Fruit fly (Drosophila melanogaster) Kc167 (cell line): Measurements from ENCODE around the gene Prp3.

ENCODE experiments used
- Myc ChIP-seq: fragments of >200 bp; optimal IDR thresholded peaks from 2 replicates; lab custom pipeline; 2017; ENCODE audit warnings: missing external identifiers
- Sin3A ChIP-seq: fragments of >200 bp; optimal IDR thresholded peaks from 2 replicates; lab custom pipeline; 2018; ENCODE audit warnings: missing external identifiers
- h ChIP-seq: fragments of >200 bp; optimal IDR thresholded peaks from 3 replicates; lab custom pipeline; 2018; ENCODE audit warnings: missing external identifiers
- insv ChIP-seq: fragments of >200 bp; optimal IDR thresholded peaks from 3 replicates; lab custom pipeline; 2018; ENCODE audit warnings: missing external identifiers
- psq ChIP-seq: fragments of >200 bp; optimal IDR thresholded peaks from 2 replicates; lab custom pipeline; 2017; ENCODE audit warnings: missing external identifiers
- ttk ChIP-seq: sonication (Bioruptor generic); optimal IDR thresholded peaks from 2 replicates; lab custom pipeline; 2017; ENCODE audit warnings: missing external identifiers

Gene Prp3

DNA sequence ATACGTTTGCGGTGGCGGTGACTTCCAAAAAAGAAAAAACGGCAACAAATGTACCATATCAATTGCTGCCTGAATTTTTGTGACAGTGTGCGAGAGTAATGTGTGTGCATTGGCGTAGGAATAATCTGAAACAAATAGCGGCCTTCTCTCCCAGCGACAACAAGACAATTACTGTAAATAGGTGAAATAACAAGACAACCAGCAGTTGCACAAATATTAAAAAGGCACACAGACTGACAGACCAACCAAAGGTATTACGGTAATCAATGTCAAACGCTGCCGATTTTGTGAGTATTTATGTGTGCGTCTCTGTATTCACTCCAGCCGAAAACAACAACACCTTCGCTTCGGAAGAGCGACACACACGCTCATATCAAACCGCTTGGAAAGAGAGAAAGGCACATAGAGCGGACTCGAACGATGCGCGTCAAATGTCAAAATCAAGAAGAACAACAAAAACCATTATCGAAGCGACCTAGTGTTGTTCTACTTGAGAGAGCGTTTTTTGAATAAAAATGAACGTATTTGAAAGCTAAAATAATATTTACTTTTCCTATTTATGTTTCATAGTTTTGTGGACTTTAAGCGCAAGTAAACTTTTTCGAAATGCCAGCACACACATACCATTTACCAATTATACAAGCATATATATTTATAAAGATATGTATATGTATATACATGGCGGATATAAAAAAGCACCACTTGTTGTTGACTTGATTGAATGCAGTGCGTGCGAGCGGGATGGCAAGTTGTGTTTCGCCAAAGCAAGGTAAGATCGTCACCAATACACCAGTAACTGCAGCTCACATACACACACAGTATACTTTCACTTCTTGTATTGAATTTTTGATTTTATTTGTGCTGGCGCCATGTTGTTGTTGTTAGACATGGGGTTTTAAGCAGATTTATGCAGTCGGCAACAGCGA lies 3.1 kb upstream of the Prp3 start:
- TF ChIP-seq Sin3A (lab: Kevin White, UChicago) (no peak), insv (lab: Kevin White, UChicago) (no peak), psq (no peak), ttk (no peak), Myc (no peak), h (lab: Kevin White, UChicago) (no peak)

DNA sequence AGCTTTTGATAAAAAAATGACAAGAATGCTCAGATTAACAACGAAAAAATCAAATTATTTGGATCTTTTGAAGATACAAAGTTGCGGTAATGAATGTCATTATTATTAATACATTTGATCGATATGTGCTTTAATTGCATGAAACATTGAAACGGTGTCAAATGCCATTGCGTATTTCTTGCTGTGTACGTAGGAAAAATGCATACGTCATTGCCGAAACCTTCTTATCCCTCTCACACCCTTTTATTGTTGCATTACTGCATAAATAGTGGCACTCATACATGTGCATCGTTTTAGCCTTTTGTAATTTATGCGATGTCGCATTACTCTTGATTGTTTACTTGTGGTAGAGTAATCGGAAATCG lies 2.4 kb upstream of the Prp3 start:
- no peak for TF ChIP-seq psq
- no peak for TF ChIP-seq Myc
- no peak for TF ChIP-seq insv (lab: Kevin White, UChicago)
- no peak for TF ChIP-seq ttk
- no peak for TF ChIP-seq h (lab: Kevin White, UChicago)
- no peak for TF ChIP-seq Sin3A (lab: Kevin White, UChicago)

DNA sequence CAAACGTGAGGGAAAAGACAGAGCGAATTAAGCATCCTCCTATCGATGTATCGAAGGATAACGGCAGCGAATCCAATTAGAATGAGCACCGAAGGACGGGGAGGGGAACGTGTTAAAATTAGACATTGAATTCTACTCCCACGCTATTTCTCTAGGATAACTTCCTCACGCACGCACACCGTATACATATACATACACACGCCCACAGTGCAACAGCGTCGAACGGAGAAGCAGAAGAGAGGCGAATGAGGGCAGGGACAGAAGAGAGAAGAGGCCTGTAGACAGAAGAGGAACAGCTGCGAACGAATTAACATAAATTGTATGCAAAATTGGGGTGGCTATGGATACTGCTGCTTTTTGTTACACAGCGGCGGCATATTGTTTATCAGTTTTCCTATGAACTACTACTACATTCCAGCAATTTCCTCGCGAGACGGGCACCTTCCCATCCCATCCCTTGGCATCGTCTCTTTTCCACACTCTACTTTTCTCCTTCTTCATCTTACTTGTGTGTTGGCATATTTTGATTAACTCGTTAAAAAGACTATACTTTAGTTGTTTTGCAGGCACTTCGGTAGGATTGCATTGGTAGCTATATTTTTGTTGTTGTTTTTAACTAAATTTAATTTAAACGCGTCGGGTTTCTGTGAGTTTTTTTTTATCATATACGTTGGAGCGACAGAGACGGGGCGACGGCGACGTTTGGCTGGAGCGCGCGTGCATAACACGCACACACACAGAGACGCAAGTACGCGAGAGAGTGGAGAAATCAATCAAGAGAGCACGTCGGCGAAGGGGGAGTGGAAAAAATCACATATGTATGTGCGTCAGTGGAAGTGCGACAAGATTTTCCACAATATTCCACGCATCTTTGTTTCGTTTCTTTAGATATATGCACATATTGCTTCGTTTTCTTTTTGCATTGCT lies 1.6 kb upstream of the Prp3 start:
- TF ChIP-seq Sin3A (lab: Kevin White, UChicago) (no peak), psq (no peak), insv (lab: Kevin White, UChicago) (no peak), h (lab: Kevin White, UChicago) (no peak)

DNA sequence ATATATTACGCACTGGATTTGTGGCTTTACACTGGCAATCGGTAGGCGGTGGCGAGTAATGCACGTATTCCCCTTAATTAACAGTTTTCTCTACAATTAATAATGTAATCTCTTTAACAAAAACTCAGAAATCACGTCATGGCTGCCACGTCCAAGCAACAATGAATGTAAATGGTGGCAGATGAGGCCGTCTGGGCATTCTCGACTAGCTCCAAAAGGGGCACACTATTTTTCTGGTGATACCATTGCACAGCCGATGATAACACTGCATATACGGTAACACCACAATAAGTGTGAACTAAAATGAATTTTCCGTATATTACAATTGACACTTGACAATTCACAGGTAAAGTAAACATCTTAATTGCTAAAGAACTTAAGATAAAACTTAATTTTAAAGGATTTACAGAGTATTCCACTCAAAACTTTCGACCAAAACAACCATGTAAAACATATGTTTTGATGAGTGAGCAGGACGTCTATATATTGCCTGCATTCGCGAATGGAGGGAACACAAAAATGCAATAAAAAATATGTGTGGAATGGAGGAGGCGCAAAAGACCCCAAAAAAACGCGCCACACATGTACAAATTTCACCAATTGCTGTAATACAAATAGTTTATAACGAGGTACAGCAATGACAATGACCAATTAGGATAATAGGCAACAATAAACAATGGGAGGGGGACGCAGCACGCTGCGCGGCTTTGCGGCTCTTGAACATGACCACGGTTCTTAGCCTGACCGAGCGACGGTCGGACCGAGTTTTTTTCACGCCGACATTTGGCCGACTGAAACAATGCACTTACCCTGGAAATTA lies 656 bp upstream of the Prp3 start:
- TF ChIP-seq h (lab: Kevin White, UChicago) (no peak), ttk (no peak), Sin3A (lab: Kevin White, UChicago) (no peak), psq (peak; percentile 10)

DNA sequence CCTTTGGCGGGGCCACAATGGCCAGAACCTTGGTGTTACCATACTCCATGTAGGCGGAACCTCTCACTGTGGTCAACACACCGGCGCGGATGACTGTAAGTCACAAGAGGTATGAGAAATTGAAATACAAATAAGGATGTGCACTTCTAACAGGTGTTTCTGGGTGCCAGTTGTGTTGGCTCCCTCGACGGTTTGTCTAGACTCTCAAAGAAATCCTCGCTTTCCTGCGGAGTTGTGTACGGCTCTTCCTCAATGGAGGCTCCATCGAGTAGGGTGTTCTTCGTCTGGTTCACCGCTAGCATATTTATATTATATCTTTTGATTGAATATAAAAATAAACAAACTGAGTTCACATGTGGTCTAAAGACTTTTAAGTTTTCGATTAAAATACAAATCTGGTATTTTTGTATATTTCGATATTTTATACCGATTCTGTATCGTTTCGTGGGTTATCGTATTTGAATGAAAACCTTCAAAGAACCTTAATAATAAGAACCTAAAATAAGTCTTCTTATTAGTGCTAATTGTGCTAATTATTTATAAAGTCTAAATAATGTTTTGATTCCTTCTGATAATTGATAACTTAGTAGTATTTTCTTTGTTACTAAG lies 3.3 kb downstream of the Prp3 start, which contains the start of gene Mtr3:
TSS of gene Mtr3 (minus strand) at position 388 of the 609 bp plus-strand sequence.
- TF ChIP-seq insv (lab: Kevin White, UChicago) = no peak

DNA sequence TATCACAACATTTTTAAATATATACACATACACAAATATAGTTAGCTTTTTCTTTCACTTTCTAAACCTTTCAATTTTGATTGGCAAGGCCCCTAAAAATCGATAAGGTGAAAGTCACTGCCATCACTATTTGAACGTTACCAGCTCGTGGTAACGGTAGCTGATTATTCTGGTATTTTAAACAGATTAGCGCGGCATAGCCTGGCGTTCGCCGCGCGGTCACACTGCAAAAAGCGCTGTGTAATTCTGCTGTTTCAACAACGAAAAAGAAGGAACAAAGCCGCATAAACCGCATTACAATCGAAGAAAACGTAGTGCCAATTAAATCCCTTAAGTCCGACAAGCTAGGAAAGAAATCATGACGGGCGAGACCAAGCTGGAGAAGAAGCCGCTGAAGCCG lies 4.7 kb downstream of the Prp3 start, which contains the start of gene Rpn1:
TSS of gene Rpn1 (plus strand) at position 219 of the 400 bp plus-strand sequence.
- TF ChIP-seq Myc (no peak), h (lab: Kevin White, UChicago) (no peak), Sin3A (lab: Kevin White, UChicago) (no peak), insv (lab: Kevin White, UChicago) (no peak), ttk (no peak), psq (no peak)

DNA sequence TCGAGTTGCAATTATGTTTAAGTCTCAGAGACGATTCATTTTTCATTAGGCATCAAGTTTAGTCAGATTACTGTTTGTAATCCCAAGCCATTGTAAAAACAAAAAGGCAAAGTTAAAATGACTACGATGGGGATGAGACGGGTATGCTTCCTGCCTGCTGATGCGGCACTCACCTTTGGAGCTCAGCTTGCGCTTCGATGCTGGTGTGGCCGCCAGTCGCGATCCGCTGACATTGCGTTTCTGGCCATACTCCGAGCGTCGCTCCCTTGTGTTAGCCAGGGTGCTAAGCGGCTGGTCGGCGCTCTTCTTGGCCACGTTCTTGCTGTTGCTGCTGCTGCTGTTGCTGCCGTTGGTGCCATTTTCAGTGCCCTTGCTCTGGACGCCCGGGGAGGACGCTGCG lies 9.9 kb downstream of the Prp3 start:
- TF ChIP-seq ttk = no peak

DNA sequence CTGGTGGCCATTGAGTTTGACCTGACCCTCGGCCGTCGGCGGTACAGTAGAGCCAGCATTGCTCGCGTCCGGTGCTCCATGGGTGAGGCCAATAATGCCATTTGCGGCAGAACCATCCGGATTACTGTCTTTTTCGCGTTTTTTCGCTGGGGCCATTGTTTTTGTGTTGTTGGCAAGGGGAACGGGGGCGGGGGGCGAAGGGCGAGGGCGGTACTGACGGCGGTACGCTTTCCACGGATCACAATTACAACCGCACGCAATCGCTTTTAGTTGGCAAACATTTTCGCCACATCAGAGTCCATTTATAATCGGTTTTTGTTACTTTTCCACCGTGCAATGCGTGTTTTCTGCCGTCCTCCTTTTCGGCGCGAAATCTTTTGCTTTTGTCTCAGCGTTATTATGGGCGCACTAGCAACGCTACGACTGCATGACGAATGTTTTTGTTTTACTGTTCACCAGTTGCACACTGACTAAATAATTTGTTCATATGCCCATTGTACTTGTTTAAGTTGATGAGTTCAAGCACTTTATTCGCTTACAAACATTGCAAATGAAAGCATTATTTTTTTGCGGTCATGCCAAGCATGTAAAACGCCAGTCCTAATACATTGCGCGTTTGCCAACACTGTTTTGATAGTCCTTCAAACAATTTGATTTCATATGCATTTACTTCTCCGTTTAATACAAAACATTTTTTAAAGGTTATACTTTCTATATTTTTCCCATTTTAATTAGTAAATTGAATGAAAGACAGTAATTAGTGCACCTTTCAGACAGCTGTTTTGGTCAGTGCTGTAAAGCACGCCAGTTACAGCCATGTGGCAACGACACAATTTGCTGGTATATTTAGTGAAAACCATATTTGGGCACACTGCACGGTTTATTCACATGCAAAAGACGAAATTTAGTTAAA lies 13.0 kb downstream of the Prp3 start, which contains the start of gene Pfdn6:
TSS of gene Pfdn6 (plus strand) at position 839 of the 913 bp plus-strand sequence.
- TF ChIP-seq insv (lab: Kevin White, UChicago) (no peak), h (lab: Kevin White, UChicago) (no peak), Myc (no peak), Sin3A (lab: Kevin White, UChicago) (no peak), psq (no peak), ttk (no peak)

DNA sequence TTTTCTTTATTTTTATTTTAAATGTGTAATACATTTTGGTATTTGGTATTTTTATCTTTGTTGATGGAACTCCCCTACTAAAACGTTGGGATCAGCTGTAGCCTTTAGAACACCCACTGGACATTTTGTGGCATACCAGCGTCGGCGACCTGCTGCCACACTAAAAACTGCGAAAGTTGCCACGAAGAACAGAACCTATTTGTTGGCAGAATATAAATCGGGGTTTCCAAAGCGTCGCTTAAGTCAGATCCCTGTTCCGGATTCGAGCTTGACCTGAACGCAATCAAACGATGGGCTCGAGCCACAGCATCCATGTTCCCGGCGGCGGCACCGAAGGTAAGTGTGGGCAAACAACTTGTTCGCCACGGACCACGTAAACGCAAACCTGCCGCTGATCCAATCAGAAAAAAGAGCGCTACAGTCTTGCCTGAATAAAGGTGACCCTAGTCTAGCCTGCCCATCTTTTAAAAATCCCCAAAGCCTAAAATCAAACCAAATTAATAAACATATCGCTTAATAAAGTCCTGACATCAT lies 14.7 kb downstream of the Prp3 start, which contains the start of gene Grasp65:
TSS of gene Grasp65 (plus strand) at position 173 of the 534 bp plus-strand sequence.
- TF ChIP-seq psq (no peak), ttk (no peak), insv (lab: Kevin White, UChicago) (no peak), h (lab: Kevin White, UChicago) (no peak), Myc (no peak), Sin3A (lab: Kevin White, UChicago) (no peak)

DNA sequence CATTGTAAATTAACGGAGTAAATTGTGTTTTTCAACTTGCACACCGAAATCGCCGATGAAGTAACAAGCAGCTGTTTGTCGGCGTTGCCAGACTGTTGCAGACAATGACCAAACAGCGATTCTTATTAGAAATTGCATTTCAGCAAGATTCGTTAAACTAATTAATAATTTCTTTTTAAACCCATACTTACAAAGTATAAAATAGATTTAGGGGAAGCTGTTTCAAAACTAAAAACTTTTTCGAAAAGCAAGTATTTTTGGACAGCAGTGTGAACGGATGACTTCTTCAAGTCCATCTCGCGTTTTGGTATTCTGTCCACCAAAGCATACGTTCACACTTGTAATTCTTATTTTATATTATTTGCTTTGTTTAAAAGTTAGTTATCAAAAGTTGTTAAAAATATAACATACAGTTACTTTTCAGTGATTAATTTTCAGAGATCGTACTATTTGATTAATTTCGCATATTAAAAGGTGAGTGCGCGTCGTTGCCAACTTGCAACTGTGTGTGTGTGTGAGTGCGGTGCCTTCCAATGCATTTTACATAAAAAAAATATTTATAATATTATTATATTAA lies 18.4 kb downstream of the Prp3 start, which contains the start of the genes CG8004 and RhoGDI:
TSS of gene CG8004 (minus strand) at position 74 of the 577 bp plus-strand sequence.
TSS of gene RhoGDI (plus strand) at position 309 of the 577 bp plus-strand sequence.
- TF ChIP-seq Myc = no peak
- TF ChIP-seq Sin3A (lab: Kevin White, UChicago) = no peak
